Worm (Caenorhabditis elegans) whole organism, L3 larva: ENCODE measurements around the gene T22B7.7.
A peak's percentile ranks its signal among the peaks of the same experiment; 100 is the strongest.

ENCODE experiments used
- R02D3.7 ChIP-seq: fragments of 150-350 bp; optimal IDR thresholded peaks from 2 replicates; lab custom pipeline; 2014; ENCODE audit warnings: missing biosample characterization, missing genetic modification characterization
- ZK546.5 ChIP-seq: sonication (generic microtip); optimal IDR thresholded peaks from 2 replicates; lab custom pipeline; 2017; ENCODE audit warnings: missing biosample characterization, missing genetic modification characterization
- aly-2 ChIP-seq: fragments of 150-350 bp; optimal IDR thresholded peaks from 2 replicates; lab custom pipeline; 2014; ENCODE audit warnings: missing biosample characterization, missing genetic modification characterization
- ama-1 ChIP-seq: fragments of 150-350 bp; optimal IDR thresholded peaks from 2 replicates; lab custom pipeline; 2018
- ceh-28 ChIP-seq: fragments of 150-350 bp; optimal IDR thresholded peaks from 2 replicates; lab custom pipeline; 2014; ENCODE audit warnings: missing biosample characterization, missing genetic modification reagents, missing genetic modification characterization
- ceh-9 ChIP-seq: sonication (generic microtip); optimal IDR thresholded peaks from 2 replicates; lab custom pipeline; 2018; ENCODE audit warnings: missing biosample characterization, missing genetic modification characterization
- daf-12 ChIP-seq: fragments of 150-350 bp; optimal IDR thresholded peaks from 2 replicates; lab custom pipeline; 2014; ENCODE audit warnings: missing biosample characterization, missing genetic modification reagents, missing genetic modification characterization
- egl-27 ChIP-seq: sonication (generic microtip); optimal IDR thresholded peaks from 4 replicates; lab custom pipeline; 2017; ENCODE audit warnings: missing biosample characterization, missing genetic modification reagents, missing genetic modification characterization
- egl-5 ChIP-seq: fragments of 150-350 bp; optimal IDR thresholded peaks from 2 replicates; lab custom pipeline; 2017; ENCODE audit warnings: missing biosample characterization, missing genetic modification reagents, missing genetic modification characterization, inconsistent platforms
- elt-1 ChIP-seq: fragments of 150-350 bp; optimal IDR thresholded peaks from 2 replicates; lab custom pipeline; 2014; ENCODE audit warnings: missing biosample characterization, missing genetic modification characterization
- elt-2 ChIP-seq: sonication (generic microtip); optimal IDR thresholded peaks from 2 replicates; lab custom pipeline; 2016; ENCODE audit warnings: missing genetic modification reagents, mild to moderate bottlenecking, missing genetic modification characterization, missing compliant biosample characterization
- elt-3 ChIP-seq, 3 experiments: fragments of 150-350 bp in 1 of 3; sonication (generic microtip) in 2 of 3; optimal IDR thresholded peaks; 2 replicates in 2 of 3; 4 replicates in 1 of 3; lab custom pipeline; 2014 to 2017; ENCODE audit warnings: missing biosample characterization in 3 of 3, missing genetic modification characterization in 3 of 3
- eor-1 ChIP-seq, 2 experiments: fragments of 150-350 bp; optimal IDR thresholded peaks; 2 replicates each; lab custom pipeline; 2014 to 2018; ENCODE audit warnings: missing biosample characterization in 2 of 2, missing genetic modification characterization in 2 of 2
- fkh-10 ChIP-seq: sonication (generic microtip); optimal IDR thresholded peaks from 2 replicates; lab custom pipeline; 2017; ENCODE audit warnings: missing biosample characterization, missing genetic modification reagents, missing genetic modification characterization
- hmg-11 ChIP-seq: sonication (generic microtip); optimal IDR thresholded peaks from 2 replicates; lab custom pipeline; 2016; ENCODE audit warnings: missing genetic modification characterization, missing compliant biosample characterization
- jun-1 ChIP-seq: fragments of 150-350 bp; optimal IDR thresholded peaks from 2 replicates; lab custom pipeline; 2014; ENCODE audit warnings: missing biosample characterization, missing genetic modification reagents, missing genetic modification characterization
- lin-15B ChIP-seq: fragments of 150-350 bp; optimal IDR thresholded peaks from 2 replicates; lab custom pipeline; 2014; ENCODE audit warnings: missing biosample characterization, missing genetic modification characterization
- lin-39 ChIP-seq: fragments of 150-350 bp; optimal IDR thresholded peaks from 2 replicates; lab custom pipeline; 2018; ENCODE audit warnings: missing biosample characterization, missing genetic modification reagents, missing genetic modification characterization
- lsy-12 ChIP-seq: sonication (generic microtip); optimal IDR thresholded peaks from 2 replicates; lab custom pipeline; 2016; ENCODE audit warnings: mild to moderate bottlenecking, missing genetic modification characterization, missing compliant biosample characterization
- mdl-1 ChIP-seq: fragments of 150-350 bp; optimal IDR thresholded peaks from 2 replicates; lab custom pipeline; 2014; ENCODE audit warnings: missing biosample characterization, missing genetic modification characterization
- nfya-1 ChIP-seq: sonication (generic microtip); optimal IDR thresholded peaks from 2 replicates; lab custom pipeline; 2017; ENCODE audit warnings: missing genetic modification characterization, mild to moderate bottlenecking, missing compliant biosample characterization, antibody characterized with exemption, moderate library complexity; ENCODE audit not compliant: insufficient read depth
- nhr-11 ChIP-seq: fragments of 150-350 bp; optimal IDR thresholded peaks from 2 replicates; lab custom pipeline; 2014; ENCODE audit warnings: missing biosample characterization, missing genetic modification characterization
- nhr-23 ChIP-seq: fragments of 150-350 bp; optimal IDR thresholded peaks from 2 replicates; lab custom pipeline; 2014; ENCODE audit warnings: missing biosample characterization, missing genetic modification reagents, missing genetic modification characterization
- nhr-237 ChIP-seq: fragments of 150-350 bp; optimal IDR thresholded peaks from 2 replicates; lab custom pipeline; 2014; ENCODE audit warnings: missing biosample characterization, missing genetic modification characterization
- nhr-25 ChIP-seq: sonication (generic microtip); optimal IDR thresholded peaks from 2 replicates; lab custom pipeline; 2017; ENCODE audit warnings: missing biosample characterization, missing genetic modification characterization
- nhr-28 ChIP-seq: fragments of 150-350 bp; optimal IDR thresholded peaks from 2 replicates; lab custom pipeline; 2014; ENCODE audit warnings: missing biosample characterization, missing genetic modification characterization
- nhr-43 ChIP-seq: sonication (generic microtip); optimal IDR thresholded peaks from 2 replicates; lab custom pipeline; 2016; ENCODE audit warnings: mild to moderate bottlenecking, missing genetic modification characterization, missing compliant biosample characterization; ENCODE audit not compliant: poor library complexity, severe bottlenecking
- nhr-67 ChIP-seq: fragments of 150-350 bp; optimal IDR thresholded peaks from 2 replicates; lab custom pipeline; 2014; ENCODE audit warnings: missing biosample characterization, missing genetic modification characterization
- nhr-76 ChIP-seq: fragments of 150-350 bp; sonication (generic microtip); optimal IDR thresholded peaks from 5 replicates; lab custom pipeline; 2014; ENCODE audit warnings: missing biosample characterization, missing genetic modification characterization
- nhr-77 ChIP-seq: fragments of 150-350 bp; optimal IDR thresholded peaks from 2 replicates; lab custom pipeline; 2014; ENCODE audit warnings: missing biosample characterization, missing genetic modification characterization
- pha-4 ChIP-seq: fragments of 150-350 bp; optimal IDR thresholded peaks from 2 replicates; lab custom pipeline; 2014; ENCODE audit warnings: missing biosample characterization, missing genetic modification reagents, missing genetic modification characterization
- pqm-1 ChIP-seq: fragments of 150-350 bp; optimal IDR thresholded peaks from 2 replicates; lab custom pipeline; 2017; ENCODE audit warnings: missing biosample characterization, missing genetic modification characterization, inconsistent platforms
- skn-1 ChIP-seq: fragments of 150-350 bp; optimal IDR thresholded peaks from 2 replicates; lab custom pipeline; 2014; ENCODE audit warnings: missing biosample characterization, missing genetic modification characterization
- tbx-2 ChIP-seq: sonication (generic microtip); optimal IDR thresholded peaks from 2 replicates; lab custom pipeline; 2016; ENCODE audit warnings: mild to moderate bottlenecking, missing genetic modification characterization, missing compliant biosample characterization
- unc-62 ChIP-seq: fragments of 150-350 bp; sonication (generic microtip); optimal IDR thresholded peaks from 4 replicates; lab custom pipeline; 2014; ENCODE audit warnings: missing biosample characterization, missing genetic modification reagents, missing genetic modification characterization
- ztf-11 ChIP-seq: fragments of 150-350 bp; optimal IDR thresholded peaks from 2 replicates; lab custom pipeline; 2014; ENCODE audit warnings: missing biosample characterization, missing genetic modification characterization
- ztf-4 ChIP-seq: fragments of 150-350 bp; optimal IDR thresholded peaks from 2 replicates; lab custom pipeline; 2014; ENCODE audit warnings: missing biosample characterization, missing genetic modification characterization

T22B7.7 gene

ce11 chrX:5653813-5654212 is at the start of gene T22B7.7:
T22B7.7 (minus strand) TSS chrX:5654074.
- TF ChIP-seq pha-4 (tag; lab: Kevin White, UChicago) (peak; percentile 52), daf-12 (peak; percentile 40), elt-1 (tag; lab: Kevin White, UChicago) (no peak), lsy-12 (tag; lab: Kevin White, UChicago) (no peak), fkh-10 (no peak), lin-15B (tag; lab: Kevin White, UChicago) (no peak), nhr-43 (tag; lab: Kevin White, UChicago) (no peak), nhr-25 (tag; lab: Kevin White, UChicago) (peak; percentile 50), egl-5 (peak; percentile 14), ama-1 (lab: Kevin White, UChicago) (no peak), nhr-11 (tag; lab: Kevin White, UChicago) (no peak), pqm-1 (tag; lab: Kevin White, UChicago) (peak; percentile 33), nfya-1 (tag; lab: Kevin White, UChicago) (peak; percentile 56), elt-2 (tag; lab: Kevin White, UChicago) (peak; percentile 18)

DNA sequence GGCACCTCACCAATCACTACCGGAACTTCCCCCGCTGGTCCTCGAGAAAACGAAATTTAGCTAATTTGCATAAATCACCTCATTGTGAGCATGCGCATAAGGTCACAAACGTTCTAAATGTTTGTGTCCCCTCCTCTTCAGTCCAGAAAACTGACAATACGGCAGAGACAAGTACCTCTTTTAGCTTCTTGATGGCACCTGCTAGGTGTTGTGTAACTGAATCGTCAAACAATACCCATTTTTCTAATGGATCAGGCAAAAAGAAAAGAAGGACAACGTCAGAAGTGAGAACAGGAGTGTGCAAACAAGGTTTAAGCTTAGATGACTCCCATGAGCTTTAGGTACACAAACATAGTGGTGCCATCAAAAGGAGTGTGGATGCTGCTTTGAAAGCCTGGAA is 45.7 kb upstream of the T22B7.7 start:
- no peak for TF ChIP-seq pqm-1 (tag; lab: Kevin White, UChicago)
- TF ChIP-seq lsy-12 (tag; lab: Kevin White, UChicago): no peak
- TF ChIP-seq, all 47 proteins: peak for 0

DNA sequence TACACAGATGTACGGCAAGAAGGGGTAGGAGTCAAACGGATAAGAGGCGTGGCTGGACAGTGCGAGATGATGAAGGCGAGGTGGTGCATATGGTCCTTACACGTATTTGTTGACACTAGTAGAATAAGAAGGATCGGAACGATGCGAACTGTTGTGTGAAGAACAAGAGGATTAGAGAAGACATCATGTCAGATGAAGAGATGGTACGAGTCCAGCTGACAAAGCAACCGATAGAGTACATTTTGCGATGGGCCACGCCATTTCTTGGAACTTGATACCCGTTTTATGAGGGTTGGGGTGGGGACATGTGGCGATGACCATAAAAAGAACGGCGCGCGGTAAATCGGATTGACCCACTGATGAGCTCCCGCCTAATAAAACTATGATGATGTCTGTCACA is 44.5 kb upstream of the T22B7.7 start:
- no peak for TF ChIP-seq mdl-1 (tag; lab: Kevin White, UChicago)
- no peak for TF ChIP-seq daf-12
- no peak for TF ChIP-seq elt-2 (tag; lab: Kevin White, UChicago)
- no peak for TF ChIP-seq aly-2 (tag; lab: Kevin White, UChicago)
- no peak for TF ChIP-seq nhr-76
- TF ChIP-seq nhr-67: no peak
- TF ChIP-seq nfya-1 (tag; lab: Kevin White, UChicago): no peak
- no peak for TF ChIP-seq nhr-77
- no peak for TF ChIP-seq elt-3 (tag; optimal IDR thresholded peaks at IDR 0.05; lab: Kevin White, UChicago)
- TF ChIP-seq pha-4 (tag; lab: Kevin White, UChicago): no peak
- no peak for TF ChIP-seq R02D3.7 (tag; lab: Kevin White, UChicago)
- no peak for TF ChIP-seq jun-1 (tag; lab: Kevin White, UChicago)
- no peak for TF ChIP-seq ztf-4
- TF ChIP-seq lin-39 (tag; lab: Kevin White, UChicago): no peak
- no peak for TF ChIP-seq nhr-11 (tag; lab: Kevin White, UChicago)
- no peak for TF ChIP-seq skn-1 (tag; lab: Kevin White, UChicago)
- no peak for TF ChIP-seq nhr-25 (tag; lab: Kevin White, UChicago)
- no peak for TF ChIP-seq eor-1 (tag; optimal IDR thresholded peaks at IDR 0.05; lab: Kevin White, UChicago)
- TF ChIP-seq elt-1 (tag; lab: Kevin White, UChicago): no peak
- TF ChIP-seq tbx-2: no peak

DNA sequence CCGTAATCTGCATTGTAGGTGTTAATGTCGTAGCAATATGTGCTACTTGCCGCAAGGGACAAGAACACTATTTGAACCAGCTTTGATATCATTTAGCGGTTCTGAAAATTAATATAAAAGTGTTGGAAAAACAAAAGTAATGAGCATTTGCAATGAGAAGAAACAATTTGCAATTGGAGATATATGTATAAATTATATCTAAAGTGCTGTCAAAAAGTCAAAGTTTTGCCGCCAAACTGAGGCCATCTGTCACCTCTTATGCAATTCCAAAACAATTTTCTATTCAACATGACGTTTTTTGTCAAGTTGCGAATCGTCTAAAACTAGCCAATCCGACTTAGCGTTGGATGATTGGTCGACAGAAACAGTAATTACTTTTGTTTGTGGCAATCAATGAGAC is 43.3 kb upstream of the T22B7.7 start, which contains the start of gene W01C8.5:
Gene W01C8.5 (minus strand): TSS at position 101 of the 400 bp plus-strand sequence.
- TF ChIP-seq elt-1 (tag; lab: Kevin White, UChicago) (no peak), nhr-77 (no peak), nfya-1 (tag; lab: Kevin White, UChicago) (no peak), lin-15B (tag; lab: Kevin White, UChicago) (no peak), nhr-76 (no peak), nhr-237 (tag; lab: Kevin White, UChicago) (no peak), nhr-11 (tag; lab: Kevin White, UChicago) (no peak), nhr-28 (tag; lab: Kevin White, UChicago) (no peak)
- TF ChIP-seq, all 47 proteins: peak for 0

- TF ChIP-seq pha-4 (tag; lab: Kevin White, UChicago): peak; percentile 49
- TF ChIP-seq ztf-11 (tag; lab: Kevin White, UChicago): no peak
- TF ChIP-seq unc-62 (GFP tag; lab: Kevin White, UChicago): peak; percentile 23
- peak; percentile 48 for TF ChIP-seq nhr-43 (tag; lab: Kevin White, UChicago)
- TF ChIP-seq lin-39 (tag; lab: Kevin White, UChicago): peak; percentile 28
- peak; percentile 67 for TF ChIP-seq nhr-23 (tag; lab: Kevin White, UChicago)
- no peak for TF ChIP-seq ceh-9 (tag; lab: Kevin White, UChicago)
- TF ChIP-seq mdl-1 (tag; lab: Kevin White, UChicago): peak; percentile 66
- TF ChIP-seq hmg-11: no peak
- TF ChIP-seq egl-27 (tag; lab: Kevin White, UChicago): peak; percentile 18
- TF ChIP-seq jun-1 (tag; lab: Kevin White, UChicago): peak; percentile 80
- TF ChIP-seq nfya-1 (tag; lab: Kevin White, UChicago): peak; percentile 13
- TF ChIP-seq pqm-1 (tag; lab: Kevin White, UChicago): peak; percentile 60
- peak; percentile 45 for TF ChIP-seq nhr-25 (tag; lab: Kevin White, UChicago)
- TF ChIP-seq ZK546.5: no peak
- peak; percentile 35 for TF ChIP-seq ceh-28 (tag; lab: Kevin White, UChicago)
- TF ChIP-seq elt-2 (tag; lab: Kevin White, UChicago): peak; percentile 89
Measured at ce11 chrX:5696197-5696596, 42.3 kb upstream of the T22B7.7 start.
